Worm (Caenorhabditis elegans) whole organism, young adult: ENCODE measurements around the gene Y17D7C.2.

Experiments
- B0261.1 ChIP-seq: sonication (generic microtip); optimal IDR thresholded peaks from 2 replicates; lab custom pipeline; 2016; ENCODE audit warnings: mild to moderate bottlenecking, missing genetic modification characterization, moderate library complexity, missing compliant biosample characterization
- B0336.3 ChIP-seq: fragments of 200-800 bp; sonication (Bioruptor generic); IDR thresholded peaks from 2 replicates; pipeline ENCODE4 v1.3.6; 2022; ENCODE audit warnings: missing genetic modification characterization, missing compliant biosample characterization
- C06A6.2 ChIP-seq: fragments of 200-800 bp; sonication (Bioruptor generic); conservative IDR thresholded peaks from 2 replicates; pipeline ENCODE4 v1.3.6; 2022; ENCODE audit warnings: missing genetic modification characterization, missing compliant biosample characterization
- F23B12.7 ChIP-seq: sonication (generic microtip); optimal IDR thresholded peaks from 2 replicates; lab custom pipeline; 2017; ENCODE audit warnings: missing genetic modification characterization, mild to moderate bottlenecking, missing compliant biosample characterization, antibody characterized with exemption, moderate library complexity; ENCODE audit not compliant: insufficient read depth
- F33H1.4 ChIP-seq: fragments of 200-800 bp; sonication (Bioruptor generic); IDR thresholded peaks from 2 replicates; pipeline ENCODE4 v1.3.6; 2022; ENCODE audit warnings: missing genetic modification reagents, missing genetic modification characterization, missing compliant biosample characterization
- F52B5.7 ChIP-seq: sonication (generic microtip); optimal IDR thresholded peaks from 2 replicates; lab custom pipeline; 2016; ENCODE audit warnings: mild to moderate bottlenecking, missing genetic modification characterization, missing compliant biosample characterization
- Y53G8AR.9 ChIP-seq: fragments of 200-800 bp; sonication (Bioruptor generic); conservative IDR thresholded peaks from 2 replicates; pipeline ENCODE4 v1.3.6; 2022; ENCODE audit warnings: missing genetic modification reagents, missing genetic modification characterization, missing compliant biosample characterization
- aptf-3 ChIP-seq: fragments of 200-800 bp; sonication (Bioruptor generic); IDR thresholded peaks from 2 replicates; pipeline ENCODE4 v1.3.6; 2022; ENCODE audit warnings: missing genetic modification characterization, missing compliant biosample characterization
- atf-7 ChIP-seq: sonication (generic microtip); optimal IDR thresholded peaks from 2 replicates; lab custom pipeline; 2017; ENCODE audit warnings: mild to moderate bottlenecking, missing genetic modification characterization, missing compliant biosample characterization
- athp-1 ChIP-seq: sonication (generic microtip); optimal IDR thresholded peaks from 2 replicates; lab custom pipeline; 2017; ENCODE audit warnings: mild to moderate bottlenecking, missing genetic modification characterization, missing compliant biosample characterization
- attf-3 ChIP-seq: fragments of 200-800 bp; sonication (Bioruptor generic); conservative IDR thresholded peaks from 2 replicates; pipeline ENCODE4 v1.3.6; 2022; ENCODE audit warnings: missing genetic modification reagents, missing genetic modification characterization, missing compliant biosample characterization
- attf-6 ChIP-seq: fragments of 200-800 bp; sonication (Bioruptor generic); IDR thresholded peaks from 2 replicates; pipeline ENCODE4 v1.3.6; 2022; ENCODE audit warnings: missing genetic modification reagents, missing genetic modification characterization, missing compliant biosample characterization
- ceh-27 ChIP-seq: fragments of 200-800 bp; sonication (Bioruptor generic); optimal IDR thresholded peaks from 2 replicates; lab custom pipeline; 2018; ENCODE audit warnings: mild to moderate bottlenecking, missing genetic modification characterization, moderate library complexity, missing compliant biosample characterization
- ceh-58 ChIP-seq: fragments of 200-800 bp; sonication (Bioruptor generic); IDR thresholded peaks from 2 replicates; pipeline ENCODE4 v1.3.6; 2022; ENCODE audit warnings: missing genetic modification characterization, missing compliant biosample characterization
- ceh-79 ChIP-seq: sonication (generic microtip); optimal IDR thresholded peaks from 2 replicates; lab custom pipeline; 2017; ENCODE audit warnings: mild to moderate bottlenecking, missing genetic modification characterization, missing compliant biosample characterization
- hmg-1.2 ChIP-seq: fragments of 200-800 bp; sonication (Bioruptor generic); IDR thresholded peaks from 2 replicates; pipeline ENCODE4 v1.3.6; 2022; ENCODE audit warnings: missing genetic modification reagents, missing genetic modification characterization, missing compliant biosample characterization
- let-607 ChIP-seq, 2 experiments: fragments of 200-800 bp in 1 of 2; sonication (Bioruptor generic) in 1 of 2; sonication (generic microtip) in 1 of 2; optimal IDR thresholded peaks; 2 replicates each; lab custom pipeline; 2016 to 2018; ENCODE audit warnings: mild to moderate bottlenecking in 2 of 2, missing compliant biosample characterization in 2 of 2, missing genetic modification characterization in 2 of 2, moderate library complexity in 2 of 2, missing genotype in 1 of 2
- lin-35 ChIP-seq, 3 experiments: fragments of 150-350 bp in 2 of 3; sonication (generic microtip) in 1 of 3; optimal IDR thresholded peaks; 2 replicates each; lab custom pipeline; 2014 to 2018; ENCODE audit warnings: missing biosample characterization in 3 of 3, missing genetic modification characterization in 3 of 3, missing genetic modification reagents in 3 of 3
- lin-54 ChIP-seq: fragments of 200-800 bp; sonication (Bioruptor generic); optimal IDR thresholded peaks from 2 replicates; lab custom pipeline; 2018; ENCODE audit warnings: mild to moderate bottlenecking, missing genetic modification characterization, missing compliant biosample characterization
- mes-4 ChIP-seq: sonication (generic microtip); optimal IDR thresholded peaks from 2 replicates; lab custom pipeline; 2016; ENCODE audit warnings: missing genotype, missing genetic modification characterization, missing compliant biosample characterization
- nfyb-1 ChIP-seq: fragments of 200-800 bp; sonication (Bioruptor generic); IDR thresholded peaks from 2 replicates; pipeline ENCODE4 v1.3.6; 2022; ENCODE audit warnings: missing genetic modification reagents, missing genetic modification characterization, missing compliant biosample characterization
- nhr-179 ChIP-seq: sonication (generic microtip); optimal IDR thresholded peaks from 2 replicates; lab custom pipeline; 2016; ENCODE audit warnings: mild to moderate bottlenecking, missing genetic modification characterization, missing compliant biosample characterization
- rec-8 ChIP-seq, 2 experiments: sonication (generic microtip); optimal IDR thresholded peaks; 2 replicates each; lab custom pipeline; 2016; ENCODE audit warnings: mild to moderate bottlenecking in 2 of 2, missing genetic modification characterization in 2 of 2, missing genetic modification reagents in 2 of 2, missing genotype in 2 of 2, missing biosample characterization in 1 of 2, missing compliant biosample characterization in 1 of 2, moderate library complexity in 1 of 2
- sea-2 ChIP-seq: fragments of 200-800 bp; sonication (Bioruptor generic); IDR thresholded peaks from 2 replicates; pipeline ENCODE4 v1.3.6; 2022; ENCODE audit warnings: missing genetic modification characterization, missing compliant biosample characterization
- snpc-1.1 ChIP-seq: sonication (generic microtip); optimal IDR thresholded peaks from 2 replicates; lab custom pipeline; 2017; ENCODE audit warnings: missing genetic modification characterization, mild to moderate bottlenecking, missing compliant biosample characterization, antibody characterized with exemption, moderate library complexity, missing genotype, missing genetic modification reagents; ENCODE audit not compliant: insufficient read depth
- snpc-3.4 ChIP-seq: sonication (generic microtip); optimal IDR thresholded peaks from 2 replicates; lab custom pipeline; 2017; ENCODE audit warnings: missing genetic modification characterization, mild to moderate bottlenecking, missing compliant biosample characterization, antibody characterized with exemption, moderate library complexity, missing genotype, missing genetic modification reagents
- snpc-4 ChIP-seq, 5 experiments: fragments of 150-350 bp in 1 of 5; sonication (generic microtip) in 4 of 5; optimal IDR thresholded peaks; 2 replicates each; lab custom pipeline; 2014 to 2018; ENCODE audit warnings: missing genetic modification characterization in 5 of 5, missing biosample characterization in 3 of 5, antibody characterized with exemption in 2 of 5, mild to moderate bottlenecking in 2 of 5, missing compliant biosample characterization in 2 of 5, missing genotype in 2 of 5, moderate library complexity in 2 of 5, missing genetic modification reagents in 1 of 5
- sptf-2 ChIP-seq: fragments of 200-800 bp; sonication (Bioruptor generic); optimal IDR thresholded peaks from 2 replicates; lab custom pipeline; 2018; ENCODE audit warnings: mild to moderate bottlenecking, missing genetic modification characterization, missing compliant biosample characterization
- tbp1 ChIP-seq: fragments of 200-800 bp; sonication (Bioruptor generic); optimal IDR thresholded peaks from 2 replicates; lab custom pipeline; 2018; ENCODE audit warnings: mild to moderate bottlenecking, missing genetic modification characterization, missing compliant biosample characterization
- zfh-2 ChIP-seq: fragments of 200-800 bp; sonication (Bioruptor generic); conservative IDR thresholded peaks from 2 replicates; pipeline ENCODE4 v1.3.6; 2022; ENCODE audit warnings: missing genetic modification reagents, missing genetic modification characterization, missing compliant biosample characterization
- zim-3 ChIP-seq: sonication (generic microtip); optimal IDR thresholded peaks from 2 replicates; lab custom pipeline; 2017; ENCODE audit warnings: mild to moderate bottlenecking, missing genetic modification characterization, moderate library complexity, missing compliant biosample characterization
- ztf-3 ChIP-seq: fragments of 200-800 bp; sonication (Bioruptor generic); optimal IDR thresholded peaks from 2 replicates; lab custom pipeline; 2018; ENCODE audit warnings: mild to moderate bottlenecking, missing genetic modification characterization, missing compliant biosample characterization
- ztf-6 ChIP-seq: fragments of 200-800 bp; sonication (Bioruptor generic); IDR thresholded peaks from 2 replicates; pipeline ENCODE4 v1.3.6; 2022; ENCODE audit warnings: missing genetic modification reagents, missing genetic modification characterization, missing compliant biosample characterization

Gene Y17D7C.2

ce11 chrV:18724076-18724475 is 4.3 kb upstream of the Y17D7C.2 start:
- TF ChIP-seq mes-4 (tag; lab: Kevin White, UChicago) = no peak
- no peak for TF ChIP-seq sptf-2 (GFP tag; lab: Kevin White, UChicago)
- no peak for TF ChIP-seq ztf-6 (GFP tag; lab: Robert Waterston, UW)
- TF ChIP-seq F33H1.4 = no peak
- no peak for TF ChIP-seq Y53G8AR.9 (GFP tag; lab: Robert Waterston, UW)
- no peak for TF ChIP-seq zfh-2

ce11 chrV:18723604-18724003 is 3.8 kb upstream of the Y17D7C.2 start:
- no peak for TF ChIP-seq attf-6
- TF ChIP-seq let-607 (tag; optimal IDR thresholded peaks at IDR 0.05; lab: Kevin White, UChicago) = no peak
- no peak for TF ChIP-seq F52B5.7 (tag; lab: Kevin White, UChicago)
- TF ChIP-seq atf-7 (tag; lab: Kevin White, UChicago) = no peak
- TF ChIP-seq tbp1 = no peak
- TF ChIP-seq lin-54 = peak; percentile 49
- no peak for TF ChIP-seq ztf-6 (GFP tag; lab: Robert Waterston, UW)
- peak in 1 of 3 experiments; percentile 74 for TF ChIP-seq lin-35 (GFP tag; optimal IDR thresholded peaks at IDR 0.05; lab: Kevin White, UChicago)
- no peak for TF ChIP-seq ztf-3
- no peak for TF ChIP-seq snpc-1.1 (tag; lab: Kevin White, UChicago)
- TF ChIP-seq snpc-3.4 (tag; lab: Kevin White, UChicago) = peak; percentile 51
- peak; percentile 49 for TF ChIP-seq F23B12.7
- TF ChIP-seq zim-3 (tag; lab: Kevin White, UChicago) = no peak
- peak; percentile 71 for TF ChIP-seq zfh-2
- TF ChIP-seq hmg-1.2 = peak; percentile 99
- no peak for TF ChIP-seq ceh-79
- TF ChIP-seq nhr-179 = no peak
- no peak for TF ChIP-seq snpc-4 (GFP tag; optimal IDR thresholded peaks at IDR 0.05; lab: Kevin White, UChicago)
- TF ChIP-seq snpc-4 (tag; optimal IDR thresholded peaks at IDR 0.05; lab: Kevin White, UChicago) = peak in 3 of 4 experiments; percentile 46 to 74 (median 55)

- TF ChIP-seq rec-8 (tag; optimal IDR thresholded peaks at IDR 0.05; lab: Kevin White, UChicago) = no peak
- TF ChIP-seq nfyb-1 (GFP tag; lab: Robert Waterston, UW) = no peak
- no peak for TF ChIP-seq lin-54
- no peak for TF ChIP-seq ceh-58 (GFP tag; lab: Robert Waterston, UW)
- TF ChIP-seq F23B12.7 = no peak
- TF ChIP-seq nhr-179 = no peak
- TF ChIP-seq attf-3 (GFP tag; lab: Robert Waterston, UW) = no peak
- no peak for TF ChIP-seq aptf-3 (GFP tag; lab: Robert Waterston, UW)
- no peak for TF ChIP-seq athp-1
- no peak for TF ChIP-seq C06A6.2 (GFP tag; lab: Robert Waterston, UW)
- TF ChIP-seq ceh-27 (GFP tag; lab: Kevin White, UChicago) = no peak
- no peak for TF ChIP-seq B0336.3 (GFP tag; lab: Robert Waterston, UW)
- TF ChIP-seq B0261.1 (tag; lab: Kevin White, UChicago) = no peak
- TF ChIP-seq sea-2 (GFP tag; lab: Robert Waterston, UW) = no peak
Observed at ce11 chrV:18722510-18723299, 2.9 kb upstream of the Y17D7C.2 start.
